Worm (Caenorhabditis elegans): ENCODE results near the gene F32B6.4.

ce11 chrIV:9867915-9868314 lies 23.9 kb downstream of the F32B6.4 start:
- TF ChIP-seq tbx-2 (tag; optimal IDR thresholded peaks at IDR 0.05) (peak; percentile 57), fkh-2 (tag; optimal IDR thresholded peaks at IDR 0.05) (no peak), R02D3.7 (tag; optimal IDR thresholded peaks at IDR 0.05) (no peak), snpc-4 (tag; optimal IDR thresholded peaks at IDR 0.05) (no peak), unc-62 (GFP tag; optimal IDR thresholded peaks at IDR 0.05) (peak; percentile 3)
